Worm (Caenorhabditis elegans): ENCODE results near the gene R07H5.11.
"Not testable (repeated sequence)": the region's sequence is repeated elsewhere in the genome, so short reads cannot be mapped to it uniquely, and the experiment has no call there.

R07H5.11 gene

DNA sequence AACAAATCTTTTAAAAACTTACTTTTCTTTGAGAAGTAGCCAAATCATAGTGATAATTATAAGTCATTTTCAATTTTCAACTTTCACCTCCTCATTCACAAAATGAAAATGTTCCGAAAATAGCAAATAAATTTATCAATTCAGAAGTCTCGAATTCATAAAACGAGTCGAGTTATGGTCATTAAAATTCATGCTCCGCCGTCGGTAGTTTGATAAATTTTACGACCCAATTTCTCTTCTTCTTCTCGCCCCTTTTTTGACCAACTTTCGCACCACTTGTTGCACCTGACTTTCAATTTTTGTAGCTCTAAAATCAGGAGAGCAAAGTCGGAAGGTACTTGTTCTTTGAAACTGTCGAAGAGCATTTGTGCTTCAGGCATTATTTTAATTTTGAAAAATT, 27.5 kb downstream of the R07H5.11 start, which contains the start of gene best-7:
Gene best-7 (minus strand): TSS at position 239 of the 400 bp plus-strand sequence.
- TF ChIP-seq tab-1 (GFP tag; IDR thresholded peaks at IDR 0.05) (no peak), ztf-23 (GFP tag; IDR thresholded peaks at IDR 0.05) (no peak), cog-1 (tag; optimal IDR thresholded peaks at IDR 0.05) (no peak), flt-1 (GFP tag; IDR thresholded peaks at IDR 0.05) (no peak)

DNA sequence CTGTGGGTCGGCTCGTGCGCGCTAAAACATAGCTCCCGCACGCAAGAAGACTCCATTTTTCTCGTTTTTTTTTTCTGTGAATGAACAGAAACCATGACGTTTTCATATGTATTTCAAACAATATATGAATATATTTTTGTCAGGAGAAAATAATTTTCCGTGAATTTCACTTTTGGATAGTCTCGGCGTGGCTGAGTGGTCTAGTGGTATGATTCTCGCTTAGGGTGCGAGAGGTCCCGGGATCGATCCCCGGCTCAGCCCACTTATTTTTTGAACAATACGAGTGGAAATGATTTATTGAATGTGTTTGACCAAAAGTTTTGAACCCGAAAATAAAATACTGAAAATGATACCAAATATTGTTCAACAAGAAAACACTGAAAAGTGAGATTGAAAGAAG, 28.8 kb downstream of the R07H5.11 start:
- TF ChIP-seq med-1 (GFP tag; optimal IDR thresholded peaks at IDR 0.05; ENCODE audit: insufficient read depth) = no peak
- no peak for TF ChIP-seq ztf-29 (GFP tag; IDR thresholded peaks at IDR 0.05)
- TF ChIP-seq tab-1 (GFP tag; IDR thresholded peaks at IDR 0.05) = no peak
- no peak for TF ChIP-seq cog-1 (tag; optimal IDR thresholded peaks at IDR 0.05)
- TF ChIP-seq ref-1 (GFP tag; conservative IDR thresholded peaks at IDR 0.05) = no peak
- no peak for TF ChIP-seq T22C8.4 (GFP tag; IDR thresholded peaks at IDR 0.05)
- TF ChIP-seq ztf-23 (GFP tag; IDR thresholded peaks at IDR 0.05) = no peak
- no peak for TF ChIP-seq flt-1 (GFP tag; IDR thresholded peaks at IDR 0.05)
- TF ChIP-seq klf-2 (GFP tag; conservative IDR thresholded peaks at IDR 0.05) = no peak

DNA sequence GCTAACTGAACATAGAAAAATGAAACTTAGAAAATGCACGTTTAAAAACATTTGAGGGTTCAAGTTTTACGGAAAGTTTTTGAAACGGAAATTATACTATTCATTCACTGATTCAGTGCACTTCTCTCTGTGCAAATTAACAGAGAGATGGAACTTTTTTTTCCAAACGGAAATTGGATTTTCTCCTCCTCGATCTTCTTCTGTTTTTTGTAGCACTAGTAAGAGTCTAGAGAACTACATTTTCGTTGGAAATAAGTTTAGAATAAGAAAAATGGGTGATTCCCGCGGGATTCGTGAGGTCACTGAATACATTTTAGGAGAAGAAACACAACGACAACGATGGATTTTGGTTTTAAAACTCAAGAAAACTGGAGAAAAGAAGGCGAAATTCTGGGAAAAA, 33.2 kb downstream of the R07H5.11 start:
- no peak for TF ChIP-seq cog-1 (tag; optimal IDR thresholded peaks at IDR 0.05)
- TF ChIP-seq ztf-23 (GFP tag; IDR thresholded peaks at IDR 0.05) = no peak
- TF ChIP-seq flt-1 (GFP tag; IDR thresholded peaks at IDR 0.05) = no peak
- TF ChIP-seq tab-1 (GFP tag; IDR thresholded peaks at IDR 0.05) = no peak
- TF ChIP-seq ztf-29 (GFP tag; IDR thresholded peaks at IDR 0.05) = no peak
- no peak for TF ChIP-seq klf-2 (GFP tag; conservative IDR thresholded peaks at IDR 0.05)
- no peak for TF ChIP-seq T22C8.4 (GFP tag; IDR thresholded peaks at IDR 0.05)
- TF ChIP-seq ref-1 (GFP tag; conservative IDR thresholded peaks at IDR 0.05) = no peak
- no peak for TF ChIP-seq med-1 (GFP tag; optimal IDR thresholded peaks at IDR 0.05; ENCODE audit: insufficient read depth)

DNA sequence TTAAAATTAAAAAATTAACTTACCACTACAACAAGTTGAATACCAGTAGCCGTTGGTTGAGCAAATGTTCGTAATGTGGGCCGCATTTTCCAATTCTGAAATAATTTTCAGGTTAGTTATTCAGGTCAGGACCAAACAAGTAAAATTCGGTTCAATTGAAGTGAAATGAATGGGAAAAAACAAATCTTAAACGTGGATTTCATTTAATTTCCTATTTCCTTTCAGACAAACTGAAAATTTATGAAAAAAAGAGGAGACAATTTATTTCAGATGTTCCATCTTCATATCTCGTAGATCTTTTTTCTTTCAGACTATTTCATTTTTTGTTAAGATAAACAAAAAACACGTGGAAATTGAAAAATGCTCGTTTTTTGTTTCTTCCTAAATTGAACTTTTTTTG, 38.8 kb downstream of the R07H5.11 start, which contains the start of gene C05C12.6:
Gene C05C12.6 (minus strand): TSS at position 101 of the 400 bp plus-strand sequence.
- TF ChIP-seq ztf-29 (GFP tag; IDR thresholded peaks at IDR 0.05) = no peak
- TF ChIP-seq klf-2 (GFP tag; conservative IDR thresholded peaks at IDR 0.05) = no peak
- no peak for TF ChIP-seq tab-1 (GFP tag; IDR thresholded peaks at IDR 0.05)
- TF ChIP-seq ztf-23 (GFP tag; IDR thresholded peaks at IDR 0.05) = no peak
- TF ChIP-seq T22C8.4 (GFP tag; IDR thresholded peaks at IDR 0.05) = no peak

DNA sequence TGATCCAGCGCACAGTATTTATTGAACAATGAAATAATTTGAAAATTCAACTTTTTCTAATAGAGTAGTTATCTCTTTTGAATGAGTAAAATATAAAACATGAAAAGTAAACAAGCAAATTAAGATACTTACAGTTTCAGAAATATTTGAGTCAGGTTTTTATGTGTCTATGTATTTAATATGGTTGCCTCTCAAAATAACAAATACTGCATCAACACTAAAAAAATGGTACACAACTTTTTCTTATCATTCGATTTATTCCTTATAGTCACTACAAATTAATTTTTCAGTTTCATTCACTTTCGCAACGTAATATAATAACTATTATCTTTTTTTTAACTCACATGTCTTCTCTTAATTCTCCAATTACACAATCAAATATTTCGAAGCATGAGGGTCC, 44.9 kb downstream of the R07H5.11 start:
- no peak for TF ChIP-seq klf-2 (GFP tag; conservative IDR thresholded peaks at IDR 0.05)
- TF ChIP-seq ref-1 (GFP tag; conservative IDR thresholded peaks at IDR 0.05) = no peak
- no peak for TF ChIP-seq flt-1 (GFP tag; IDR thresholded peaks at IDR 0.05)
- no peak for TF ChIP-seq cog-1 (tag; optimal IDR thresholded peaks at IDR 0.05)
- TF ChIP-seq T22C8.4 (GFP tag; IDR thresholded peaks at IDR 0.05) = no peak
- no peak for TF ChIP-seq tab-1 (GFP tag; IDR thresholded peaks at IDR 0.05)
- no peak for TF ChIP-seq ztf-23 (GFP tag; IDR thresholded peaks at IDR 0.05)
- TF ChIP-seq med-1 (GFP tag; optimal IDR thresholded peaks at IDR 0.05; ENCODE audit: insufficient read depth) = no peak

DNA sequence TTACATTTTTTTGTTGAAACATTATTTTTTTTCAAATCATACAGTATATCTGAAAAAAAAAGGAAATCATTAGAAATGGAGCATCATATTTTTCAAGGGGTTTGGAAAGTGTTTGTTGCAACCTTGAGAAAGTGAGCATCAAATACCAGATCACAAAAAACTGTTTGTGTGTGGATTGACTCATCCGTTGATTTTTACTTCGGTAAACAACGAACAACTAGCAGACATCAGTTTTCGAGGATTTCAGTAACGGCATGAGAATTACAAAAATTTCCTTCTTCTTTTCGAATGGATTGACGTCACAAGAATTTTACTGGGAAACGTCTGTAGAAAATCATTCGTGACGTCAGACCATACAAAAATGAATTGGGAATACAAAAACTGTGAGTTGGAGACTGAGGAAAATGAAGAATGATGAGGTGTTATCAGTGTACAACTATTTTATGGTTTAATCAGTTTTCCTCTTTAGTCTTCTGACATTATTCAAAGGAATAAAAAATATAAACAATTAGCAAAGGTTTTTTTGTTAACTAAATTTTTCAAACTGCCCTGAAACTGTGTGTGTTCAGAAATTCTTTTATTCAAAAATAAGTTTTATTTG, 45.6 kb downstream of the R07H5.11 start, which contains the start of gene C05C12.4:
Gene C05C12.4 (minus strand): TSS at position 51 of the 601 bp plus-strand sequence.
- TF ChIP-seq ztf-29 (GFP tag; IDR thresholded peaks at IDR 0.05) (no peak), ref-1 (GFP tag; conservative IDR thresholded peaks at IDR 0.05) (no peak), flt-1 (GFP tag; IDR thresholded peaks at IDR 0.05) (no peak), cog-1 (tag; optimal IDR thresholded peaks at IDR 0.05) (no peak), klf-2 (GFP tag; conservative IDR thresholded peaks at IDR 0.05) (no peak), T22C8.4 (GFP tag; IDR thresholded peaks at IDR 0.05) (no peak), tab-1 (GFP tag; IDR thresholded peaks at IDR 0.05) (no peak), med-1 (GFP tag; optimal IDR thresholded peaks at IDR 0.05; ENCODE audit: insufficient read depth) (no peak), ztf-23 (GFP tag; IDR thresholded peaks at IDR 0.05) (no peak)

DNA sequence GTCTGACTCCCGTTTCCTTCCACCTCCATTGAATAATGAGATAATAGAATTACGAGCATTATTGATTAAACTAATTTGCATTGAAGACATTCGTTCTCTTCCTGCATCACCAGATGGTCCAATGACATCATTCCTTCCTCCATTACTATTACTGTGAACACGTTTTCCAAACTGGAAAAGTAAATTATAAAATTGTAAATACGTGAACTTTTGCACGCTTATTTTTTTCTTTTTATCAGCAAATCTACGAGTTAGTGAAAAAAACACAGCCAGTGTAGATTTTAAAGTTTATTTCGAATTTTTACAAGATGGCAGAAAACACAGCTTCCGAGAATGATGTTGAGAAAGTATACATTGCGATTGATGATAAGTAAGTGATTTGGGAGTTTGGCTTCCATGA, 51.1 kb downstream of the R07H5.11 start, which contains the start of gene C05C12.1:
Gene C05C12.1 (plus strand): TSS at position 301 of the 400 bp plus-strand sequence.
- not testable (repeated sequence) for TF ChIP-seq klf-2 (GFP tag; conservative IDR thresholded peaks at IDR 0.05); T22C8.4 (GFP tag; IDR thresholded peaks at IDR 0.05); cog-1 (tag; optimal IDR thresholded peaks at IDR 0.05)
